Worm (Caenorhabditis elegans): Measurements from ENCODE around the gene ggtb-1.

The ggtb-1 gene

DNA sequence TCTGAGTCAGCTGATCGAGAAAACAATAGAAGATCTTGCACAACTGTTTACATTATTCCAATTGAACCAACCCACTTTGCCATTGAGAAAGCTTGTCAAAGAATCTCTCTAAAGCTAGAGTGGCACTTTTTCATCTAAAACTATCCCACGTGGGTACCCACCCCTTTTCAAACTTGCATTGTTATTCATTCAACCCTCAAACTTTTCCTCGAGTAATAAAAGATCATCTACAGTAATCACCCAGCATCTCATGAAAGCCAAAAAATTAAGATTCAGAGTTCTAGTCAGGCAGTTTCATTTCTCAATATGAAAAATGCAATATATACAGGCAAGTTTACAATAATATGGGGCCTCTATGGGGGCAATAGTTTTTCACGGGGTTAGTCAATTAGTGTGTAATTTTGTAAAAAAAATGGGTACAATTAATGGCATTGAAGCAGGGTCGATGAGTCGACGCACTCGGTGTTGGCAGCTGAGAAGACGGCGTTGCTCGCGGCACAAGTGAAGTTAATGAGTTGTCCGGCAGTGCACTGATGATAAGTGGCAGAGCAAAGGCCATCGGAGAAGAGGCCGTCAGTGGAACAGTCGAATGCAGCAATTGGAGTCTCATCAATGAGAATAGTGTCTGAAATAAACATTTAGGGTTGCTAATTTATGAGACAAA is 31.6 kb upstream of the ggtb-1 start:
- TF ChIP-seq F10E7.11 (tag; optimal IDR thresholded peaks at IDR 0.05) (peak; percentile 70), Y53G8AR.9 (GFP tag; conservative IDR thresholded peaks at IDR 0.05) (peak; percentile 83), snpc-3.4 (tag; optimal IDR thresholded peaks at IDR 0.05) (peak; percentile 88), Y95B8A.8 (GFP tag; IDR thresholded peaks at IDR 0.05) (peak; percentile 92), snpc-1.1 (tag; optimal IDR thresholded peaks at IDR 0.05; ENCODE audit: insufficient read depth) (peak; percentile 75), C17E4.6 (GFP tag; IDR thresholded peaks at IDR 0.05) (0 out of 2 replicates have a peak, but pooled peaks have one; percentile 11), madf-6 (GFP tag; IDR thresholded peaks at IDR 0.05) (peak; percentile 84), hsf-1 (GFP tag; IDR thresholded peaks at IDR 0.05) (peak; percentile 84), nfya-1 (tag; optimal IDR thresholded peaks at IDR 0.05; ENCODE audit: borderline replicate concordance, insufficient read depth) (no peak), lin-26 (GFP tag; IDR thresholded peaks at IDR 0.05) (peak; percentile 82), ceh-27 (GFP tag; optimal IDR thresholded peaks at IDR 0.05) (no peak), athp-1 (tag; optimal IDR thresholded peaks at IDR 0.05) (peak; percentile 76), unc-130 (GFP tag; optimal IDR thresholded peaks at IDR 0.05) (peak; percentile 74), xnd-1 (tag; optimal IDR thresholded peaks at IDR 0.05) (peak; percentile 59), ama-1 (optimal IDR thresholded peaks at IDR 0.05) (no peak), ama-1 (GFP tag; optimal IDR thresholded peaks at IDR 0.05) (peak in 1 of 2 experiments; percentile 88), cebp-2 (GFP tag; IDR thresholded peaks at IDR 0.05) (no peak), ccch-3 (GFP tag; optimal IDR thresholded peaks at IDR 0.05) (no peak), madf-8 (GFP tag; conservative IDR thresholded peaks at IDR 0.05) (peak; percentile 36; the same call in 1 of the 2 replicates), C06A6.2 (GFP tag; conservative IDR thresholded peaks at IDR 0.05) (no peak), hlh-12 (tag; optimal IDR thresholded peaks at IDR 0.05) (no peak), chd-7 (tag; optimal IDR thresholded peaks at IDR 0.05) (peak; percentile 16), mes-4 (tag; optimal IDR thresholded peaks at IDR 0.05) (no peak), ceh-79 (tag; optimal IDR thresholded peaks at IDR 0.05) (no peak), ekl-4 (GFP tag; IDR thresholded peaks at IDR 0.05) (peak; percentile 92), ZK185.1 (tag; optimal IDR thresholded peaks at IDR 0.05; ENCODE audit: poor library complexity, severe bottlenecking) (no peak), F33H1.4 (GFP tag; IDR thresholded peaks at IDR 0.05) (peak; percentile 35), ztf-18 (tag; optimal IDR thresholded peaks at IDR 0.05) (peak; percentile 38), T07F8.4 (tag; optimal IDR thresholded peaks at IDR 0.05) (no peak), Y67H2A.10 (GFP tag; conservative IDR thresholded peaks at IDR 0.05) (no peak), madf-10 (tag; optimal IDR thresholded peaks at IDR 0.05) (no peak), B0261.1 (tag; optimal IDR thresholded peaks at IDR 0.05) (no peak), unc-62 (GFP tag; optimal IDR thresholded peaks at IDR 0.05) (no peak), rcor-1 (GFP tag; IDR thresholded peaks at IDR 0.05) (peak; percentile 78; the same call in 1 of the 2 replicates), D2030.7 (GFP tag; IDR thresholded peaks at IDR 0.05) (peak; percentile 86), ztf-25 (GFP tag; IDR thresholded peaks at IDR 0.05) (peak; percentile 72; the same call in 1 of the 2 replicates), hmg-20 (GFP tag; IDR thresholded peaks at IDR 0.05) (0 out of 2 replicates have a peak, but pooled peaks have one; percentile 34), ceh-91 (GFP tag; IDR thresholded peaks at IDR 0.05) (no peak; the same call in none of the 2 replicates), ztf-28 (GFP tag; IDR thresholded peaks at IDR 0.05) (no peak), egl-44 (GFP tag; IDR thresholded peaks at IDR 0.05) (no peak; the same call in 1 of the 2 replicates), lin-54 (GFP tag; optimal IDR thresholded peaks at IDR 0.05) (peak; percentile 70), madf-3 (GFP tag; IDR thresholded peaks at IDR 0.05) (peak; percentile 85), ztf-3 (GFP tag; optimal IDR thresholded peaks at IDR 0.05) (no peak), tbp1 (GFP tag; optimal IDR thresholded peaks at IDR 0.05) (peak; percentile 35), B0336.3 (GFP tag; IDR thresholded peaks at IDR 0.05) (peak; percentile 97), attf-5 (GFP tag; optimal IDR thresholded peaks at IDR 0.05) (peak; percentile 22), ceh-58 (GFP tag; IDR thresholded peaks at IDR 0.05) (peak; percentile 62; the same call in 1 of the 2 replicates), mxl-1 (tag; optimal IDR thresholded peaks at IDR 0.05) (no peak)
